Worm (Caenorhabditis elegans) whole organism, late embryonic: Measurements from ENCODE around the gene Y42A5A.1.

Source experiments
- C38D4.7 ChIP-seq: fragments of 200-800 bp; sonication (Bioruptor generic); optimal IDR thresholded peaks from 2 replicates; lab custom pipeline; 2018; ENCODE audit warnings: mild to moderate bottlenecking, missing genetic modification characterization, moderate library complexity, missing compliant biosample characterization
- F13H6.1 ChIP-seq: sonication (generic microtip); optimal IDR thresholded peaks from 2 replicates; lab custom pipeline; 2016; ENCODE audit warnings: missing genetic modification characterization, missing compliant biosample characterization
- K02D7.2 ChIP-seq: sonication (generic microtip); optimal IDR thresholded peaks from 2 replicates; lab custom pipeline; 2017; ENCODE audit warnings: mild to moderate bottlenecking, missing genetic modification characterization, missing compliant biosample characterization
- K09A11.1 ChIP-seq: sonication (generic microtip); optimal IDR thresholded peaks from 2 replicates; lab custom pipeline; 2017; ENCODE audit warnings: antibody characterized with exemption, mild to moderate bottlenecking, missing genetic modification characterization, missing compliant biosample characterization; ENCODE audit not compliant: insufficient read depth
- ahr-1 ChIP-seq: sonication (generic microtip); optimal IDR thresholded peaks from 2 replicates; lab custom pipeline; 2016; ENCODE audit warnings: missing genetic modification characterization, missing compliant biosample characterization
- ceh-18 ChIP-seq: sonication (generic microtip); optimal IDR thresholded peaks from 2 replicates; lab custom pipeline; 2016; ENCODE audit warnings: missing genetic modification characterization, missing compliant biosample characterization
- ceh-19 ChIP-seq: fragments of 200-800 bp; sonication (Bioruptor generic); optimal IDR thresholded peaks from 2 replicates; lab custom pipeline; 2018; ENCODE audit warnings: mild to moderate bottlenecking, missing genetic modification characterization, missing compliant biosample characterization
- ceh-2 ChIP-seq: sonication (generic microtip); optimal IDR thresholded peaks from 2 replicates; lab custom pipeline; 2016; ENCODE audit warnings: missing genotype, missing genetic modification characterization, missing compliant biosample characterization
- ceh-31 ChIP-seq: sonication (generic microtip); optimal IDR thresholded peaks from 2 replicates; lab custom pipeline; 2016; ENCODE audit warnings: missing genetic modification characterization, missing compliant biosample characterization
- ceh-34 ChIP-seq: sonication (generic microtip); optimal IDR thresholded peaks from 2 replicates; lab custom pipeline; 2016; ENCODE audit warnings: mild to moderate bottlenecking, missing genetic modification characterization, missing compliant biosample characterization
- ceh-45 ChIP-seq: fragments of 200-800 bp; sonication (Bioruptor generic); IDR thresholded peaks from 2 replicates; pipeline ENCODE4 v1.3.6; 2022; ENCODE audit warnings: missing genetic modification reagents, missing genetic modification characterization, missing compliant biosample characterization
- ceh-6 ChIP-seq: fragments of 200-800 bp; sonication (Bioruptor generic); optimal IDR thresholded peaks from 2 replicates; lab custom pipeline; 2018; ENCODE audit warnings: mild to moderate bottlenecking, missing genetic modification characterization, missing compliant biosample characterization
- che-1 ChIP-seq: sonication (generic microtip); optimal IDR thresholded peaks from 2 replicates; lab custom pipeline; 2016; ENCODE audit warnings: mild to moderate bottlenecking, missing genetic modification characterization, missing compliant biosample characterization
- dve-1 ChIP-seq: sonication (generic microtip); optimal IDR thresholded peaks from 2 replicates; lab custom pipeline; 2017; ENCODE audit warnings: antibody characterized with exemption, mild to moderate bottlenecking, missing genetic modification characterization, missing compliant biosample characterization
- elt-2 ChIP-seq: sonication (generic microtip); optimal IDR thresholded peaks from 2 replicates; lab custom pipeline; 2016; ENCODE audit warnings: missing genetic modification reagents, missing genetic modification characterization, missing compliant biosample characterization
- elt-4 ChIP-seq: sonication (generic microtip); optimal IDR thresholded peaks from 2 replicates; lab custom pipeline; 2016; ENCODE audit warnings: missing genetic modification characterization, missing compliant biosample characterization
- ets-4 ChIP-seq: sonication (generic microtip); optimal IDR thresholded peaks from 2 replicates; lab custom pipeline; 2016; ENCODE audit warnings: missing genetic modification characterization, missing compliant biosample characterization
- fax-1 ChIP-seq: sonication (generic microtip); optimal IDR thresholded peaks from 2 replicates; lab custom pipeline; 2016; ENCODE audit warnings: missing genotype, missing genetic modification characterization, missing compliant biosample characterization
- fkh-10 ChIP-seq: fragments of 150-350 bp; optimal IDR thresholded peaks from 2 replicates; lab custom pipeline; 2014; ENCODE audit warnings: missing biosample characterization, missing genetic modification reagents, missing genetic modification characterization
- fkh-6 ChIP-seq: sonication (generic microtip); optimal IDR thresholded peaks from 2 replicates; lab custom pipeline; 2016; ENCODE audit warnings: missing genetic modification characterization, missing compliant biosample characterization
- hlh-13 ChIP-seq: fragments of 200-800 bp; sonication (Bioruptor generic); optimal IDR thresholded peaks from 2 replicates; lab custom pipeline; 2018; ENCODE audit warnings: mild to moderate bottlenecking, missing genetic modification characterization, missing compliant biosample characterization
- hlh-15 ChIP-seq: sonication (generic microtip); optimal IDR thresholded peaks from 2 replicates; lab custom pipeline; 2016; ENCODE audit warnings: missing genetic modification characterization, missing compliant biosample characterization
- hlh-30 ChIP-seq: sonication (generic microtip); optimal IDR thresholded peaks from 2 replicates; lab custom pipeline; 2017; ENCODE audit warnings: antibody characterized with exemption, missing genetic modification characterization, missing compliant biosample characterization; ENCODE audit not compliant: insufficient read depth
- hlh-6 ChIP-seq: sonication (generic microtip); optimal IDR thresholded peaks from 2 replicates; lab custom pipeline; 2016; ENCODE audit warnings: missing genotype, missing genetic modification characterization, missing compliant biosample characterization
- hlh-8 ChIP-seq: sonication (generic microtip); optimal IDR thresholded peaks from 2 replicates; lab custom pipeline; 2016; ENCODE audit warnings: missing genotype, missing genetic modification characterization, missing compliant biosample characterization
- lin-11 ChIP-seq: fragments of 200-800 bp; sonication (Bioruptor generic); optimal IDR thresholded peaks from 2 replicates; lab custom pipeline; 2018; ENCODE audit warnings: mild to moderate bottlenecking, missing genetic modification characterization, missing compliant biosample characterization
- madf-2 ChIP-seq: sonication (generic microtip); optimal IDR thresholded peaks from 2 replicates; lab custom pipeline; 2017; ENCODE audit warnings: missing genetic modification characterization, missing compliant biosample characterization
- nfya-1 ChIP-seq: sonication (generic microtip); optimal IDR thresholded peaks from 2 replicates; lab custom pipeline; 2017; ENCODE audit warnings: missing genetic modification characterization, mild to moderate bottlenecking, missing compliant biosample characterization, antibody characterized with exemption, moderate library complexity
- nhr-11 ChIP-seq: fragments of 150-350 bp; optimal IDR thresholded peaks from 2 replicates; lab custom pipeline; 2014; ENCODE audit warnings: missing biosample characterization, missing genetic modification characterization
- nhr-232 ChIP-seq: sonication (generic microtip); optimal IDR thresholded peaks from 2 replicates; lab custom pipeline; 2016; ENCODE audit warnings: missing genetic modification characterization, missing compliant biosample characterization
- npax-4 ChIP-seq: sonication (generic microtip); optimal IDR thresholded peaks from 2 replicates; lab custom pipeline; 2016; ENCODE audit warnings: missing genetic modification characterization, missing compliant biosample characterization
- odd-2 ChIP-seq: sonication (generic microtip); optimal IDR thresholded peaks from 2 replicates; lab custom pipeline; 2017; ENCODE audit warnings: antibody characterized with exemption, mild to moderate bottlenecking, missing genetic modification characterization, missing compliant biosample characterization
- pat-9 ChIP-seq: fragments of 200-800 bp; sonication (Bioruptor generic); optimal IDR thresholded peaks from 2 replicates; lab custom pipeline; 2018; ENCODE audit warnings: mild to moderate bottlenecking, missing genetic modification characterization, moderate library complexity, missing compliant biosample characterization
- pax-1 ChIP-seq: fragments of 150-350 bp; optimal IDR thresholded peaks from 2 replicates; lab custom pipeline; 2014; ENCODE audit warnings: missing biosample characterization, missing genetic modification characterization
- pha-2 ChIP-seq: sonication (generic microtip); optimal IDR thresholded peaks from 2 replicates; lab custom pipeline; 2017; ENCODE audit warnings: mild to moderate bottlenecking, missing genetic modification characterization, missing compliant biosample characterization
- pqm-1 ChIP-seq: sonication (generic microtip); optimal IDR thresholded peaks from 2 replicates; lab custom pipeline; 2016; ENCODE audit warnings: missing genetic modification characterization, missing compliant biosample characterization
- pros-1 ChIP-seq: fragments of 150-350 bp; optimal IDR thresholded peaks from 2 replicates; lab custom pipeline; 2014; ENCODE audit warnings: missing biosample characterization, missing genetic modification reagents, missing genetic modification characterization
- ref-2 ChIP-seq: sonication (generic microtip); optimal IDR thresholded peaks from 2 replicates; lab custom pipeline; 2016; ENCODE audit warnings: missing genetic modification characterization, missing compliant biosample characterization
- tbx-2 ChIP-seq: sonication (generic microtip); optimal IDR thresholded peaks from 2 replicates; lab custom pipeline; 2016; ENCODE audit warnings: missing genetic modification characterization, missing compliant biosample characterization
- unc-42 ChIP-seq: sonication (generic microtip); optimal IDR thresholded peaks from 2 replicates; lab custom pipeline; 2016; ENCODE audit warnings: missing genotype, missing genetic modification characterization, missing compliant biosample characterization
- unc-55 ChIP-seq: sonication (generic microtip); optimal IDR thresholded peaks from 2 replicates; lab custom pipeline; 2017; ENCODE audit warnings: missing biosample characterization, missing genetic modification reagents, missing genetic modification characterization
- unc-86 ChIP-seq: sonication (generic microtip); optimal IDR thresholded peaks from 2 replicates; lab custom pipeline; 2016; ENCODE audit warnings: missing genetic modification characterization, missing compliant biosample characterization
- zip-5 ChIP-seq: sonication (generic microtip); optimal IDR thresholded peaks from 2 replicates; lab custom pipeline; 2016; ENCODE audit warnings: missing genetic modification characterization, missing compliant biosample characterization
- ztf-16 ChIP-seq: sonication (generic microtip); optimal IDR thresholded peaks from 2 replicates; lab custom pipeline; 2017; ENCODE audit warnings: missing genetic modification characterization, missing compliant biosample characterization

Y42A5A.1 gene

DNA sequence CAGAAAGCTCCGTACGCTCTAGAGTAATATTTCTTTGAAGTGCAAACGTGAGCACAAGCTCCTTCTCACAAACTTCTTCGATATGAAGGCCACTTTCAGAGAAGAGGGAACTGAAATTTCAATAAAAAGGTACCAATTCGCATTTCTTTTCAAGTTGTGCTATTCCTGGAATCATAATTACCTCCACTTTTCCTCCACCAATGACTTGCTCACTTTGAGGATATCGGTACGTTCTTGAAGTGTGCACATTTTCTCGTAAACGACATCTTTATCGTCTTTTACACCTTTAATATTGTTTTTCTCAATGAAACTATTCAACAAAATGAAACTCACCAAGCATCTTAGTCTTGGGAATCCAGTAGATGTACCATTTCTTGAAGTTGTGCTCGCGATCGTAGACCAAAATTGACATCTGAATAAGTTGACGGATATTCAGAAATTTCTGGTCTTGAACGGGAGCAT is 31.6 kb downstream of the Y42A5A.1 start, which contains the start of gene scb-1:
scb-1 (minus strand) TSS at position 412 of the 462 bp plus-strand sequence.
- no peak for TF ChIP-seq fkh-10 (GFP tag; lab: Kevin White, UChicago)
- TF ChIP-seq nhr-232 (tag; lab: Kevin White, UChicago), result no peak
- no peak for TF ChIP-seq dve-1
- TF ChIP-seq K02D7.2 (tag; lab: Kevin White, UChicago), result no peak
- TF ChIP-seq ahr-1 (tag; lab: Kevin White, UChicago), result no peak
- TF ChIP-seq che-1, result no peak
- TF ChIP-seq fkh-6 (tag; lab: Kevin White, UChicago), result no peak
- TF ChIP-seq unc-86, result no peak
- no peak for TF ChIP-seq ceh-6 (GFP tag; lab: Kevin White, UChicago)
- TF ChIP-seq pros-1 (tag; lab: Kevin White, UChicago), result no peak
- no peak for TF ChIP-seq ref-2 (tag; lab: Kevin White, UChicago)
- no peak for TF ChIP-seq hlh-15
- no peak for TF ChIP-seq ceh-18 (tag; lab: Kevin White, UChicago)
- no peak for TF ChIP-seq pax-1 (tag; lab: Kevin White, UChicago)
- no peak for TF ChIP-seq pqm-1 (tag; lab: Kevin White, UChicago)
- no peak for TF ChIP-seq ceh-45
- TF ChIP-seq nhr-11, result no peak
- no peak for TF ChIP-seq pat-9 (tag; lab: Kevin White, UChicago)
- TF ChIP-seq, all 69 proteins: peak for 0

DNA sequence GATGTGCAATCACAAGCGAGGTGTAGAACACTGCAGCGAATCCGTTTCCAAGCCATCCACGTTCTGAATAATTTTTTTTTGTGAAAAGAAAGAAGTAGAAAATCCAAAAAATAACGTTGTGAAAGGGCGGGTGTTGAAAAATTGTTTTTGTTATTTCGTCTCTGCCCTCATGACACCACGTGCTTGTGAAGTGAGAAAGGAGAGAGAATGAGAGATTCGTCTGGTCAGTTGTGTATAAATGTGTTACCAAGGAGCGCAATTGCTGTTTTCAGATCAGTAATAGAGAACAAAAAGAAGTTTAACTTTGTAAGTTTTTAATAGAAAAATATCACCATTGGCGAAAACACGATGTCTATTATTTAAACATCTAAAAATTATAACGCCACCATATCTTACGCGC is 33.5 kb downstream of the Y42A5A.1 start:
- TF ChIP-seq hlh-8 (tag; lab: Kevin White, UChicago) (no peak), zip-5 (tag; lab: Kevin White, UChicago) (no peak), unc-42 (tag; lab: Kevin White, UChicago) (peak; percentile 77), ceh-31 (tag; lab: Kevin White, UChicago) (no peak), hlh-30 (tag; lab: Kevin White, UChicago) (peak; percentile 81), pat-9 (tag; lab: Kevin White, UChicago) (no peak)

DNA sequence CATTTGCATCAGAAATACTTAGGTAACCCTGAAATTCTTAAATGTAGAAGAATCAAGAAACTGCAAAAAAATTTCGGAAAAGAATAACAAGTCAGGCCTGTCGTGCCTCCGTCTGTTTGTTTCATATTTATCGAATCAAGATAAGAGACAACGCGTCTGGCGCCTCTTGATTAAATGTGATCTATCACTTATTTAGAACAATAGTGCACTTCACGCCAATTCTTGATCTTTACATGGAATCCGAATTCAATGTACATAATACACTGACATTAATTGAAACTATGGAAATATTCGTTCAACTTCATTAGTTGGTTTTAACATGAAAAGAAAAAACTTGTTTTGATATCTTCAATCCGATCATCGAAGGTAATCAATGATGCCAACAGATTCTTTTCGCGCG is 34.7 kb downstream of the Y42A5A.1 start, which contains the start of gene mboa-2:
mboa-2 (minus strand) TSS at position 28 of the 400 bp plus-strand sequence.
- TF ChIP-seq ceh-2 (tag; lab: Kevin White, UChicago) (no peak), ahr-1 (tag; lab: Kevin White, UChicago) (no peak), K09A11.1 (tag; lab: Kevin White, UChicago) (no peak), hlh-8 (tag; lab: Kevin White, UChicago) (no peak), ceh-19 (GFP tag; lab: Kevin White, UChicago) (no peak), hlh-6 (tag; lab: Kevin White, UChicago) (no peak), unc-86 (no peak), unc-55 (GFP tag; lab: Kevin White, UChicago) (no peak)

DNA sequence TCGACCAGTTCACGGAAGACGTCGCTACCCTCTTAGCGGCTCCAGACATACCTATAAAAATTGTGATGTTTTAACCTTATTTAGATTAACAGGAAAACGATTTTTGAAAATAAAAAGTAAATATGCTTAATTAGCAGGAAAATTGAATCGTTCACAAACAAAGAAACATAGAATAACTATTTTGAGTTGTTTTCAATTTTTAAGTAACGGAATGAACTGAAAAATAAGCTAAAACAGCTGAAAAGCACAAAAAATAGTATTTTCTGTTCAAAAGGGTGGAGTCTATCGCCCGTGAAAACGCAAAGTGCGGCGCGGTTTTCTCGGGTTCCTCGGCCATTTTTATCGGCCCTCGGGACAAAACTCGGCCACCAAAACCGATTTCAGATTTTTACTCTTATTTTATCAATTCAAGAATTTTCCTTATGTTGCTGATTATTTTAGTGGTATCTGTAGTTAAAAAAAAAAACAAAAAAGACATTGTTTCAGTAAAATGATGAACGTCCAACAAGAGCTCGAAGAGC is 36.1 kb downstream of the Y42A5A.1 start, which contains the start of the genes atp-5 and lmtr-3:
atp-5 (minus strand) TSS at position 51 of the 521 bp plus-strand sequence.
lmtr-3 (plus strand) TSS at position 370 of the 521 bp plus-strand sequence.
- no peak for TF ChIP-seq unc-86
- no peak for TF ChIP-seq dve-1
- peak; percentile 87 for TF ChIP-seq tbx-2 (tag; lab: Kevin White, UChicago)
- no peak for TF ChIP-seq che-1
- no peak for TF ChIP-seq npax-4 (tag; lab: Kevin White, UChicago)
- peak; percentile 89 for TF ChIP-seq ceh-2 (tag; lab: Kevin White, UChicago)
- TF ChIP-seq odd-2 (tag; lab: Kevin White, UChicago), result no peak
- peak; percentile 39 for TF ChIP-seq nfya-1 (tag; lab: Kevin White, UChicago)
- TF ChIP-seq unc-42 (tag; lab: Kevin White, UChicago), result peak; percentile 25
- no peak for TF ChIP-seq hlh-13
- peak; percentile 74 for TF ChIP-seq zip-5 (tag; lab: Kevin White, UChicago)
- peak; percentile 80 for TF ChIP-seq hlh-8 (tag; lab: Kevin White, UChicago)
- peak; percentile 37 for TF ChIP-seq ceh-34 (tag; lab: Kevin White, UChicago)
- no peak for TF ChIP-seq pros-1 (tag; lab: Kevin White, UChicago)
- TF ChIP-seq ahr-1 (tag; lab: Kevin White, UChicago), result peak; percentile 23
- TF ChIP-seq hlh-30 (tag; lab: Kevin White, UChicago), result peak; percentile 16
- no peak for TF ChIP-seq C38D4.7 (GFP tag; lab: Kevin White, UChicago)
- peak; percentile 50 for TF ChIP-seq F13H6.1 (tag; lab: Kevin White, UChicago)
- TF ChIP-seq K09A11.1 (tag; lab: Kevin White, UChicago), result no peak
- TF ChIP-seq elt-2, result peak; percentile 60
- no peak for TF ChIP-seq madf-2 (tag; lab: Kevin White, UChicago)
- TF ChIP-seq elt-4 (tag; lab: Kevin White, UChicago), result no peak
- peak; percentile 9 for TF ChIP-seq fax-1 (tag; lab: Kevin White, UChicago)
- no peak for TF ChIP-seq nhr-232 (tag; lab: Kevin White, UChicago)
- TF ChIP-seq pha-2 (tag; lab: Kevin White, UChicago), result no peak
- no peak for TF ChIP-seq lin-11 (tag; lab: Kevin White, UChicago)
- peak; percentile 88 for TF ChIP-seq ets-4 (tag; lab: Kevin White, UChicago)
- peak; percentile 8 for TF ChIP-seq pqm-1 (tag; lab: Kevin White, UChicago)
- no peak for TF ChIP-seq ztf-16 (tag; lab: Kevin White, UChicago)
- TF ChIP-seq ceh-45, result no peak
